Fruit fly (Drosophila melanogaster): Measurements from ENCODE around the gene ssp2.

- no peak for TF ChIP-seq usp (GFP tag; optimal IDR thresholded peaks at IDR 0.05)
- no peak for TF ChIP-seq psq (optimal IDR thresholded peaks at IDR 0.05)
- no peak for TF ChIP-seq EcR (GFP tag; optimal IDR thresholded peaks at IDR 0.05)
These were observed 38.5 kb downstream of the ssp2 start for dm6 chr3L:14003297-14004040.

Data from whole organism.